Worm (Caenorhabditis elegans) whole organism, L4 larva: ENCODE results near the gene enpp-1.

ENCODE experiments used
- T20F7.1 ChIP-seq: fragments of 200-800 bp; sonication (Bioruptor generic); optimal IDR thresholded peaks from 2 replicates; lab custom pipeline; 2018; ENCODE audit warnings: mild to moderate bottlenecking, missing genetic modification characterization, missing compliant biosample characterization
- T26A8.4 ChIP-seq: fragments of 200-800 bp; sonication (Bioruptor generic); IDR thresholded peaks from 2 replicates; pipeline ENCODE4 v1.3.6; 2022; ENCODE audit warnings: missing genetic modification characterization, missing compliant biosample characterization
- Y105C5A.15 ChIP-seq: fragments of 200-800 bp; sonication (Bioruptor generic); IDR thresholded peaks from 2 replicates; pipeline ENCODE4 v1.3.6; 2022; ENCODE audit warnings: missing genetic modification characterization, missing compliant biosample characterization
- Y48G9A.11 ChIP-seq: fragments of 200-800 bp; sonication (Bioruptor generic); IDR thresholded peaks from 2 replicates; pipeline ENCODE4 v1.3.6; 2022; ENCODE audit warnings: missing genetic modification reagents, missing genetic modification characterization, missing compliant biosample characterization
- ceh-28 ChIP-seq: fragments of 150-350 bp; optimal IDR thresholded peaks from 2 replicates; lab custom pipeline; 2014; ENCODE audit warnings: missing biosample characterization, missing genetic modification reagents, missing genetic modification characterization
- ctbp-1 ChIP-seq: fragments of 200-800 bp; sonication (Bioruptor generic); IDR thresholded peaks from 2 replicates; pipeline ENCODE4 v1.3.6; 2022; ENCODE audit warnings: missing genetic modification reagents, missing genetic modification characterization, missing compliant biosample characterization
- daf-16 ChIP-seq, 3 experiments: sonication (generic microtip); optimal IDR thresholded peaks; 2 replicates each; lab custom pipeline; 2016 to 2017; ENCODE audit warnings: missing genetic modification characterization in 3 of 3, missing genetic modification reagents in 3 of 3, mild to moderate bottlenecking in 2 of 3, missing compliant biosample characterization in 2 of 3, missing biosample characterization in 1 of 3, moderate library complexity in 1 of 3
- dmd-6 ChIP-seq: fragments of 200-800 bp; sonication (Bioruptor generic); IDR thresholded peaks from 2 replicates; pipeline ENCODE4 v1.3.6; 2022; ENCODE audit warnings: missing genetic modification reagents, missing genetic modification characterization, missing compliant biosample characterization
- dmd-8 ChIP-seq: fragments of 200-800 bp; sonication (Bioruptor generic); IDR thresholded peaks from 2 replicates; pipeline ENCODE4 v1.3.6; 2022; ENCODE audit warnings: missing genetic modification characterization, missing compliant biosample characterization
- dpl-1 ChIP-seq: fragments of 150-350 bp; optimal IDR thresholded peaks from 2 replicates; lab custom pipeline; 2014; ENCODE audit warnings: missing biosample characterization, missing genetic modification reagents, missing genetic modification characterization
- dve-1 ChIP-seq: sonication (generic microtip); optimal IDR thresholded peaks from 2 replicates; lab custom pipeline; 2017; ENCODE audit warnings: antibody characterized with exemption, mild to moderate bottlenecking, missing genetic modification characterization, missing compliant biosample characterization; ENCODE audit not compliant: insufficient read depth
- egl-43 ChIP-seq: fragments of 200-800 bp; sonication (Bioruptor generic); IDR thresholded peaks from 2 replicates; pipeline ENCODE4 v1.3.6; 2022; ENCODE audit warnings: missing genetic modification reagents, missing genetic modification characterization, missing compliant biosample characterization
- fos-1 ChIP-seq: fragments of 150-350 bp; optimal IDR thresholded peaks from 2 replicates; lab custom pipeline; 2014; ENCODE audit warnings: missing biosample characterization, missing genetic modification characterization
- hlh-30 ChIP-seq: sonication (generic microtip); optimal IDR thresholded peaks from 2 replicates; lab custom pipeline; 2017; ENCODE audit warnings: antibody characterized with exemption, mild to moderate bottlenecking, missing genetic modification characterization, missing compliant biosample characterization; ENCODE audit not compliant: insufficient read depth
- lin-13 ChIP-seq: fragments of 150-350 bp; optimal IDR thresholded peaks from 2 replicates; lab custom pipeline; 2014; ENCODE audit warnings: missing biosample characterization, missing genetic modification reagents, missing genetic modification characterization
- lin-29 ChIP-seq: fragments of 200-800 bp; sonication (Bioruptor generic); IDR thresholded peaks from 2 replicates; pipeline ENCODE4 v1.3.6; 2022; ENCODE audit warnings: missing genetic modification reagents, missing genetic modification characterization, missing compliant biosample characterization
- mes-2 ChIP-seq: sonication (generic microtip); optimal IDR thresholded peaks from 2 replicates; lab custom pipeline; 2016; ENCODE audit warnings: missing genotype, mild to moderate bottlenecking, missing genetic modification characterization, missing compliant biosample characterization; ENCODE audit not compliant: poor library complexity, severe bottlenecking
- nhr-10 ChIP-seq: fragments of 150-350 bp; optimal IDR thresholded peaks from 2 replicates; lab custom pipeline; 2014; ENCODE audit warnings: missing biosample characterization, missing genetic modification characterization
- nhr-48 ChIP-seq: sonication (generic microtip); optimal IDR thresholded peaks from 2 replicates; lab custom pipeline; 2016; ENCODE audit warnings: mild to moderate bottlenecking, missing genetic modification characterization, missing compliant biosample characterization
- nhr-76 ChIP-seq: fragments of 150-350 bp; optimal IDR thresholded peaks from 2 replicates; lab custom pipeline; 2014; ENCODE audit warnings: missing biosample characterization, missing genetic modification characterization
- saeg-2 ChIP-seq: fragments of 200-800 bp; sonication (Bioruptor generic); IDR thresholded peaks from 2 replicates; pipeline ENCODE4 v1.3.6; 2022; ENCODE audit warnings: missing genetic modification reagents, missing genetic modification characterization, missing compliant biosample characterization
- snpc-1.2 ChIP-seq: fragments of 200-800 bp; sonication (Bioruptor generic); IDR thresholded peaks from 2 replicates; pipeline ENCODE4 v1.3.6; 2022; ENCODE audit warnings: missing genetic modification reagents, missing genetic modification characterization, missing compliant biosample characterization
- unc-62 ChIP-seq, 3 experiments: fragments of 150-350 bp in 1 of 3; sonication (generic microtip); optimal IDR thresholded peaks in 2 of 3; peaks in 1 of 3; 1 replicate in 1 of 3; 2 replicates in 2 of 3; lab custom pipeline; 2014 to 2017; ENCODE audit warnings: missing biosample characterization in 3 of 3, missing genetic modification characterization in 3 of 3, missing genetic modification reagents in 3 of 3, missing genotype in 1 of 3
- zfp-3 ChIP-seq: fragments of 200-800 bp; sonication (Bioruptor generic); conservative IDR thresholded peaks from 2 replicates; pipeline ENCODE4 v1.3.6; 2022; ENCODE audit warnings: missing genetic modification reagents, missing genetic modification characterization, missing compliant biosample characterization
- zip-2 ChIP-seq: fragments of 150-350 bp; optimal IDR thresholded peaks from 2 replicates; lab custom pipeline; 2014; ENCODE audit warnings: missing biosample characterization, missing genetic modification characterization

The enpp-1 gene

ce11 chrV:12179338-12179737 is 48.1 kb downstream of the enpp-1 start, which contains the start of gene clec-224:
Gene clec-224, minus strand, starts transcription at chrV:12179438.
- TF ChIP-seq T26A8.4 (GFP tag; lab: Robert Waterston, UW) (no peak), lin-13 (GFP tag; lab: Kevin White, UChicago) (no peak), unc-62 (GFP tag; optimal IDR thresholded peaks at IDR 0.05 in 1 of 2; lab: Kevin White, UChicago) (peak in 1 of 2 experiments; percentile 47), unc-62 (tag; optimal IDR thresholded peaks at IDR 0.05; lab: Kevin White, UChicago) (no peak)
- TF ChIP-seq, all 104 proteins: peak for 1

ce11 chrV:12181310-12181709 is 50.1 kb downstream of the enpp-1 start, which contains the start of gene elpc-3:
Gene elpc-3, minus strand, starts transcription at chrV:12181410.
- TF ChIP-seq ctbp-1 (GFP tag; lab: Robert Waterston, UW): no peak
- TF ChIP-seq lin-29: no peak
- no peak for TF ChIP-seq egl-43 (GFP tag; lab: Robert Waterston, UW)
- TF ChIP-seq, all 104 proteins: peak for 0

ce11 chrV:12183854-12184253 is 52.6 kb downstream of the enpp-1 start, which contains the start of gene usip-1:
Gene usip-1, minus strand, starts transcription at chrV:12184194.
- TF ChIP-seq unc-62 (GFP tag; optimal IDR thresholded peaks at IDR 0.05 in 1 of 2; lab: Kevin White, UChicago): peak in 1 of 2 experiments; percentile 96
- TF ChIP-seq unc-62 (tag; optimal IDR thresholded peaks at IDR 0.05; lab: Kevin White, UChicago): no peak
- no peak for TF ChIP-seq fos-1 (tag; lab: Kevin White, UChicago)
- TF ChIP-seq Y48G9A.11 (GFP tag; lab: Robert Waterston, UW): no peak

- TF ChIP-seq nhr-48 (tag; lab: Kevin White, UChicago) (no peak), zip-2 (tag; lab: Kevin White, UChicago) (no peak), zfp-3 (GFP tag; lab: Robert Waterston, UW) (no peak), Y105C5A.15 (no peak), dpl-1 (GFP tag; lab: Kevin White, UChicago) (peak; percentile 91), nhr-76 (tag; lab: Kevin White, UChicago) (no peak), dve-1 (tag; lab: Kevin White, UChicago) (no peak), nhr-10 (tag; lab: Kevin White, UChicago) (no peak), T20F7.1 (GFP tag; lab: Kevin White, UChicago) (peak; percentile 92), dmd-8 (GFP tag; lab: Robert Waterston, UW) (no peak), daf-16 (GFP tag; optimal IDR thresholded peaks at IDR 0.05; lab: Kevin White, UChicago) (no peak), daf-16 (tag; optimal IDR thresholded peaks at IDR 0.05; lab: Kevin White, UChicago) (peak; percentile 25), ceh-28 (tag; lab: Kevin White, UChicago) (no peak), snpc-1.2 (GFP tag; lab: Robert Waterston, UW) (no peak), hlh-30 (no peak), Y48G9A.11 (GFP tag; lab: Robert Waterston, UW) (peak; percentile 94), mes-2 (tag; lab: Kevin White, UChicago) (peak; percentile 19), saeg-2 (GFP tag; lab: Robert Waterston, UW) (no peak), dmd-6 (no peak)
These were observed 53.2 kb downstream of the enpp-1 start, which contains the start of gene srd-4 for ce11 chrV:12184308-12184999. Gene srd-4, plus strand, starts transcription at chrV:12184949.
